Fruit fly (Drosophila melanogaster) Kc167 (cell line): ENCODE data around the gene Kcmf1.

Experiments used
- Sin3A ChIP-seq: fragments of >200 bp; optimal IDR thresholded peaks from 2 replicates; lab custom pipeline; 2018; ENCODE audit warnings: missing external identifiers
- h ChIP-seq: fragments of >200 bp; optimal IDR thresholded peaks from 3 replicates; lab custom pipeline; 2018; ENCODE audit warnings: missing external identifiers
- insv ChIP-seq: fragments of >200 bp; optimal IDR thresholded peaks from 3 replicates; lab custom pipeline; 2018; ENCODE audit warnings: missing external identifiers
- psq ChIP-seq: fragments of >200 bp; optimal IDR thresholded peaks from 2 replicates; lab custom pipeline; 2017; ENCODE audit warnings: missing external identifiers
- ttk ChIP-seq: sonication (Bioruptor generic); optimal IDR thresholded peaks from 2 replicates; lab custom pipeline; 2017; ENCODE audit warnings: missing external identifiers

dm6 chr3R:8968837-8969236, 45.9 kb downstream of the Kcmf1 start:
- no peak for TF ChIP-seq insv (lab: Kevin White, UChicago)
- TF ChIP-seq ttk = no peak
- no peak for TF ChIP-seq Sin3A (lab: Kevin White, UChicago)
- no peak for TF ChIP-seq psq (lab: Kevin White, UChicago)
- TF ChIP-seq h (lab: Kevin White, UChicago) = no peak
